Fruit fly (Drosophila melanogaster): Measurements from ENCODE around the gene Try29F.

dm6 chr2L:8984614-8985318, 13.6 kb upstream of the Try29F start, which contains the start of gene CG13101:
- TF ChIP-seq EcR (GFP tag; optimal IDR thresholded peaks at IDR 0.05) (no peak), CG17806 (tag; optimal IDR thresholded peaks at IDR 0.05) (peak; percentile 93), CG10348 (GFP tag; IDR thresholded peaks at IDR 0.05) (peak; percentile 84; the same call in 1 of the 2 replicates), Snoo (tag; optimal IDR thresholded peaks at IDR 0.05) (peak; percentile 90), CG4496 (GFP tag; IDR thresholded peaks at IDR 0.05) (peak; percentile 96), CG34367 (tag; optimal IDR thresholded peaks at IDR 0.05) (peak; percentile 92), CG14655 (GFP tag; optimal IDR thresholded peaks at IDR 0.05) (peak; percentile 95), Ets98B (GFP tag; IDR thresholded peaks at IDR 0.05) (peak; percentile 96)

All from whole organism, pupa.